Worm (Caenorhabditis elegans) whole organism, mixed stage, embryonic: ENCODE data around the gene arl-3.

ENCODE experiments used
- bed-3 ChIP-seq: fragments of 200-800 bp; sonication (Bioruptor generic); optimal IDR thresholded peaks from 3 replicates; lab custom pipeline; 2018; ENCODE audit warnings: mild to moderate bottlenecking, missing genetic modification characterization, moderate library complexity, missing compliant biosample characterization
- blmp-1 ChIP-seq: fragments of 150-350 bp; optimal IDR thresholded peaks from 2 replicates; lab custom pipeline; 2014; ENCODE audit warnings: missing biosample characterization, missing genetic modification characterization
- ceh-39 ChIP-seq: fragments of 150-350 bp; optimal IDR thresholded peaks from 2 replicates; lab custom pipeline; 2014; ENCODE audit warnings: missing biosample characterization, missing genetic modification characterization
- ceh-43 ChIP-seq: fragments of 200-800 bp; sonication (Bioruptor generic); optimal IDR thresholded peaks from 2 replicates; lab custom pipeline; 2018; ENCODE audit warnings: mild to moderate bottlenecking, missing genetic modification characterization, moderate library complexity, missing compliant biosample characterization
- ceh-83 ChIP-seq: fragments of 200-800 bp; sonication (Bioruptor generic); optimal IDR thresholded peaks from 2 replicates; lab custom pipeline; 2018; ENCODE audit warnings: mild to moderate bottlenecking, missing genetic modification characterization, missing compliant biosample characterization
- ces-1 ChIP-seq: fragments of 150-350 bp; optimal IDR thresholded peaks from 2 replicates; lab custom pipeline; 2014; ENCODE audit warnings: missing biosample characterization, missing genetic modification reagents, missing genetic modification characterization
- cnd-1 ChIP-seq: fragments of 200-800 bp; sonication (Bioruptor generic); optimal IDR thresholded peaks from 2 replicates; lab custom pipeline; 2018; ENCODE audit warnings: mild to moderate bottlenecking, missing genetic modification characterization, missing compliant biosample characterization
- drap-1 ChIP-seq: fragments of 200-800 bp; sonication (Bioruptor generic); optimal IDR thresholded peaks from 3 replicates; lab custom pipeline; 2018; ENCODE audit warnings: mild to moderate bottlenecking, missing genetic modification characterization, missing compliant biosample characterization
- elt-3 ChIP-seq: fragments of 150-350 bp; optimal IDR thresholded peaks from 2 replicates; lab custom pipeline; 2014; ENCODE audit warnings: missing biosample characterization, missing genetic modification characterization
- flh-1 ChIP-seq: fragments of 200-800 bp; sonication (Bioruptor generic); optimal IDR thresholded peaks from 2 replicates; lab custom pipeline; 2018; ENCODE audit warnings: mild to moderate bottlenecking, missing genetic modification characterization, moderate library complexity, missing compliant biosample characterization
- ham-2 ChIP-seq: fragments of 200-800 bp; sonication (Bioruptor generic); optimal IDR thresholded peaks from 2 replicates; lab custom pipeline; 2018; ENCODE audit warnings: mild to moderate bottlenecking, missing genetic modification characterization, missing compliant biosample characterization
- hlh-1 ChIP-seq: fragments of 150-350 bp; optimal IDR thresholded peaks from 2 replicates; lab custom pipeline; 2014; ENCODE audit warnings: missing biosample characterization, missing genetic modification reagents, missing genetic modification characterization
- lin-13 ChIP-seq: fragments of 150-350 bp; optimal IDR thresholded peaks from 2 replicates; lab custom pipeline; 2014; ENCODE audit warnings: missing biosample characterization, missing genetic modification characterization
- lin-32 ChIP-seq: fragments of 200-800 bp; sonication (Bioruptor generic); optimal IDR thresholded peaks from 2 replicates; lab custom pipeline; 2018; ENCODE audit warnings: mild to moderate bottlenecking, missing genetic modification characterization, missing compliant biosample characterization
- lsy-2 ChIP-seq: fragments of 150-350 bp; optimal IDR thresholded peaks from 2 replicates; lab custom pipeline; 2014; ENCODE audit warnings: missing biosample characterization, missing genetic modification characterization
- mab-5 ChIP-seq: fragments of 150-350 bp; optimal IDR thresholded peaks from 2 replicates; lab custom pipeline; 2014; ENCODE audit warnings: missing biosample characterization, missing genetic modification characterization
- mep-1 ChIP-seq: fragments of 150-350 bp; optimal IDR thresholded peaks from 2 replicates; lab custom pipeline; 2017; ENCODE audit warnings: missing biosample characterization, missing genetic modification reagents, missing genetic modification characterization, inconsistent platforms
- mls-2 ChIP-seq: sonication (generic microtip); optimal IDR thresholded peaks from 2 replicates; lab custom pipeline; 2016; ENCODE audit warnings: mild to moderate bottlenecking, missing genetic modification characterization, moderate library complexity, missing compliant biosample characterization
- nhr-12 ChIP-seq: fragments of 150-350 bp; optimal IDR thresholded peaks from 2 replicates; lab custom pipeline; 2014; ENCODE audit warnings: missing biosample characterization, missing genetic modification characterization
- nhr-2 ChIP-seq: fragments of 150-350 bp; optimal IDR thresholded peaks from 2 replicates; lab custom pipeline; 2014; ENCODE audit warnings: missing biosample characterization, missing genetic modification characterization
- nhr-237 ChIP-seq: fragments of 150-350 bp; optimal IDR thresholded peaks from 2 replicates; lab custom pipeline; 2014; ENCODE audit warnings: missing biosample characterization, missing genetic modification characterization
- nhr-28 ChIP-seq: fragments of 150-350 bp; optimal IDR thresholded peaks from 2 replicates; lab custom pipeline; 2014; ENCODE audit warnings: missing biosample characterization, missing genetic modification characterization
- pha-4 ChIP-seq: fragments of 150-350 bp; optimal IDR thresholded peaks from 2 replicates; lab custom pipeline; 2018; ENCODE audit warnings: missing biosample characterization, missing genetic modification reagents, missing genetic modification characterization
- sem-2 ChIP-seq: fragments of 200-800 bp; sonication (Bioruptor generic); optimal IDR thresholded peaks from 2 replicates; lab custom pipeline; 2018; ENCODE audit warnings: mild to moderate bottlenecking, missing genetic modification characterization, missing compliant biosample characterization
- snpc-4 ChIP-seq: fragments of 150-350 bp; optimal IDR thresholded peaks from 2 replicates; lab custom pipeline; 2014; ENCODE audit warnings: missing biosample characterization, missing genetic modification characterization
- sptf-1 ChIP-seq: sonication (generic microtip); optimal IDR thresholded peaks from 2 replicates; lab custom pipeline; 2017; ENCODE audit warnings: mild to moderate bottlenecking, missing genetic modification characterization, moderate library complexity, missing compliant biosample characterization
- tbx-8 ChIP-seq: fragments of 200-800 bp; sonication (Bioruptor generic); optimal IDR thresholded peaks from 2 replicates; lab custom pipeline; 2018; ENCODE audit warnings: mild to moderate bottlenecking, missing genetic modification characterization, moderate library complexity, missing compliant biosample characterization
- unc-120 ChIP-seq: sonication (generic microtip); optimal IDR thresholded peaks from 2 replicates; lab custom pipeline; 2017; ENCODE audit warnings: missing genetic modification characterization, missing compliant biosample characterization; ENCODE audit not compliant: poor library complexity, severe bottlenecking
- unc-39 ChIP-seq: fragments of 150-350 bp; optimal IDR thresholded peaks from 2 replicates; lab custom pipeline; 2014; ENCODE audit warnings: missing biosample characterization, missing genetic modification characterization
- unc-62 ChIP-seq: fragments of 150-350 bp; optimal IDR thresholded peaks from 2 replicates; lab custom pipeline; 2014; ENCODE audit warnings: missing biosample characterization, missing genetic modification reagents, missing genetic modification characterization
- ztf-11 ChIP-seq: fragments of 150-350 bp; optimal IDR thresholded peaks from 2 replicates; lab custom pipeline; 2014; ENCODE audit warnings: missing biosample characterization, missing genetic modification characterization

The arl-3 gene

ce11 chrII:14602735-14603134, 3.5 kb upstream of the arl-3 start:
- TF ChIP-seq lin-32 (GFP tag; lab: Kevin White, UChicago) = no peak

ce11 chrII:14604261-14604660, 2.0 kb upstream of the arl-3 start:
- TF ChIP-seq lin-13 (tag; lab: Kevin White, UChicago) (no peak), ceh-39 (tag; lab: Kevin White, UChicago) (no peak), pha-4 (tag; lab: Kevin White, UChicago) (no peak), unc-120 (tag; lab: Kevin White, UChicago) (no peak), sem-2 (GFP tag; lab: Kevin White, UChicago) (no peak), bed-3 (GFP tag; lab: Kevin White, UChicago) (no peak), unc-62 (GFP tag; lab: Kevin White, UChicago) (no peak), ceh-43 (GFP tag; lab: Kevin White, UChicago) (no peak), ham-2 (GFP tag; lab: Kevin White, UChicago) (no peak), nhr-12 (tag; lab: Kevin White, UChicago) (no peak), nhr-28 (tag; lab: Kevin White, UChicago) (no peak), ztf-11 (tag; lab: Kevin White, UChicago) (no peak), cnd-1 (tag; lab: Kevin White, UChicago) (no peak), lin-32 (GFP tag; lab: Kevin White, UChicago) (no peak), nhr-237 (tag; lab: Kevin White, UChicago) (no peak), hlh-1 (tag; lab: Kevin White, UChicago) (no peak), ces-1 (GFP tag; lab: Kevin White, UChicago) (no peak), flh-1 (no peak)

ce11 chrII:14605026-14605425, 1.2 kb upstream of the arl-3 start:
- TF ChIP-seq unc-120 (tag; lab: Kevin White, UChicago) (no peak), tbx-8 (GFP tag; lab: Kevin White, UChicago) (no peak), sptf-1 (tag; lab: Kevin White, UChicago) (no peak), ztf-11 (tag; lab: Kevin White, UChicago) (no peak), nhr-12 (tag; lab: Kevin White, UChicago) (no peak), mls-2 (no peak), nhr-2 (tag; lab: Kevin White, UChicago) (no peak), cnd-1 (tag; lab: Kevin White, UChicago) (no peak), mab-5 (tag; lab: Kevin White, UChicago) (no peak), mep-1 (tag; lab: Kevin White, UChicago) (no peak), ham-2 (GFP tag; lab: Kevin White, UChicago) (no peak), flh-1 (no peak), blmp-1 (tag; lab: Kevin White, UChicago) (no peak), elt-3 (no peak), lsy-2 (tag; lab: Kevin White, UChicago) (no peak)

- TF ChIP-seq bed-3 (GFP tag; lab: Kevin White, UChicago) (no peak), unc-120 (tag; lab: Kevin White, UChicago) (no peak), snpc-4 (tag; lab: Kevin White, UChicago) (no peak), ceh-39 (tag; lab: Kevin White, UChicago) (no peak), lin-32 (GFP tag; lab: Kevin White, UChicago) (no peak), drap-1 (GFP tag; lab: Kevin White, UChicago) (no peak), unc-39 (tag; lab: Kevin White, UChicago) (no peak), elt-3 (no peak), tbx-8 (GFP tag; lab: Kevin White, UChicago) (no peak), ham-2 (GFP tag; lab: Kevin White, UChicago) (no peak), nhr-28 (tag; lab: Kevin White, UChicago) (no peak), ceh-83 (GFP tag; lab: Kevin White, UChicago) (no peak), mls-2 (no peak), mep-1 (tag; lab: Kevin White, UChicago) (no peak), nhr-237 (tag; lab: Kevin White, UChicago) (no peak), sptf-1 (tag; lab: Kevin White, UChicago) (no peak), pha-4 (tag; lab: Kevin White, UChicago) (no peak)
Observed at ce11 chrII:14605479-14605878, 793 bp upstream of the arl-3 start, which contains the start of gene F19H8.2. Gene F19H8.2 (minus strand): TSS chrII:14605869.

ce11 chrII:14608508-14608907, 2.2 kb downstream of the arl-3 start:
- TF ChIP-seq ceh-39 (tag; lab: Kevin White, UChicago) (no peak), drap-1 (GFP tag; lab: Kevin White, UChicago) (no peak), snpc-4 (tag; lab: Kevin White, UChicago) (no peak), pha-4 (tag; lab: Kevin White, UChicago) (no peak), nhr-12 (tag; lab: Kevin White, UChicago) (no peak), flh-1 (no peak), unc-120 (tag; lab: Kevin White, UChicago) (no peak), unc-39 (tag; lab: Kevin White, UChicago) (no peak), nhr-2 (tag; lab: Kevin White, UChicago) (no peak), ceh-83 (GFP tag; lab: Kevin White, UChicago) (no peak), hlh-1 (tag; lab: Kevin White, UChicago) (no peak), ztf-11 (tag; lab: Kevin White, UChicago) (no peak), tbx-8 (GFP tag; lab: Kevin White, UChicago) (no peak), nhr-237 (tag; lab: Kevin White, UChicago) (no peak), sptf-1 (tag; lab: Kevin White, UChicago) (no peak), bed-3 (GFP tag; lab: Kevin White, UChicago) (no peak)
